Fruit fly (Drosophila melanogaster) S2 (cell line): ENCODE data around the gene CG34286.

Experiments
- CG8478 ChIP-seq: fragments of >200 bp; optimal IDR thresholded peaks from 2 replicates; lab custom pipeline; 2018
- CTCF ChIP-seq, 2 experiments: fragments of >200 bp; optimal IDR thresholded peaks; 2 replicates each; lab custom pipeline; 2018

DNA sequence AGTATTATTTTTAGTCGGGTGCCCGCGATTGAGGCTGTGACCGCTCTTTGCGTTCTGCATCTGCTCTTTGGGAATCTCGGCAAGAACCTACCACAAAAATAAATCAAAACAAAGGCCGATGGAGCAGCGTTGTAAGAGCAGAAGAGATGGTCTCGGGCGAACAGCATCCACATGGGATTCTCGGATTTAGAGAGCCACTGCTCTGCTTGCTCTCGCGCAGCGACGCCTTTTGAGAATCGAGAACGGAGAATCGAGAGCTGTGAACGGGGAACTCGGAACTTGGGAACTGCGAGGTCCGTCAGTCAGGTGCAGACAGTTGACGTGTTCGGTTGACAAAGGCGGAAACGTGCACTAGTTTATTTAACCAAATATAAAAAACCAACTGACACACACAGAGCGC, 14.7 kb upstream of the CG34286 start, which contains the start of gene GluClalpha:
- TF ChIP-seq CTCF (optimal IDR thresholded peaks at IDR 0.05; lab: Kevin White, UChicago) (no peak), CG8478 (lab: Kevin White, UChicago) (no peak)
